Fruit fly (Drosophila melanogaster) whole organism, larva: Measurements from ENCODE around the gene CG1999.

Experiments
- noc ChIP-seq: fragments of 200-800 bp; sonication (Bioruptor generic); optimal IDR thresholded peaks from 3 replicates; lab custom pipeline; 2019; ENCODE audit warnings: missing biosample characterization, mild to moderate bottlenecking, missing genetic modification characterization, moderate library complexity

Gene CG1999

dm6 chrX:7372475-7372874 is 13.9 kb downstream of the CG1999 start:
- no peak for TF ChIP-seq noc (tag; lab: Kevin White, UChicago)

DNA sequence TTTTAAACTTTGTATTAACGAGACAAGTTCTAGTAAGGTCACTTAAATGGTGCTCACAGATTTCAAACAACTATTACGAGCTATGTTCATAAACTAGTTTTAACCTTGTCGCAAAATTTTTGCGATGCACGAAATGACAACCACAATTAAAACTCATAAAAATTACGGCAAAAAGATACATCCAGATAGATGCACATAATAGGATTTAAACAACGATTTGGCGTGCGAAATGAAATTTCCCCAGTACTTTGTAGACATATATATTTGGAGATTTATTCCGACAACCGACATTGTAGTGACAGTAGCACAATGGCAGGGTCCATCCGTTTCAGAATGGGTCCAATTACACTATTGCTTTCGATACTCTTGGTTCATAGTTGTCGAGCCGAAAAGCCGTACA is 19.2 kb downstream of the CG1999 start, which contains the start of gene CheA7a:
TSS of gene CheA7a (plus strand) at position 301 of the 400 bp plus-strand sequence.
- no peak for TF ChIP-seq noc (tag; lab: Kevin White, UChicago)

- TF ChIP-seq noc (tag; lab: Kevin White, UChicago) = no peak
Observed at dm6 chrX:7379569-7379968, 21.0 kb downstream of the CG1999 start.

DNA sequence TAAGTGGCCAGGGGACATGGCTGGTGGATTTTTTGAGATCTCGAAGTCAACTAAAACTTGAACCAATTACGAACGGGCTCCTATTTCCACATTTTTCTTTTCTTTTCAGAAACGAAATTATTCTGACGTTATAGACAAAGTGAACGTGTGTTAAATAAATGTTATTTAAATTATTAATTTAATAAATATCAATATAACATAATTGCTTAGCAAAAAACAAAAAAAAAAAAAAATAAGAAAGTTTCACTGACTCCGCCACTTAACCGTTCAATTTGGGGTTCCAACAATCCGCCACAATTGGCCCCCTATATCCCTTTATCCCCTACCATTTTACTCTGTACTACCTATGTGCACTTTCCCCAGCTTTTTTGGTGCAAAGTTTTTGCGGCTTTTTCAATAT is 24.3 kb downstream of the CG1999 start, which contains the start of gene CG42781:
TSS of gene CG42781 (minus strand) at position 101 of the 400 bp plus-strand sequence.
- no peak for TF ChIP-seq noc (tag; lab: Kevin White, UChicago)

- TF ChIP-seq noc (tag; lab: Kevin White, UChicago) = no peak
Observed at dm6 chrX:7403074-7403473, 44.5 kb downstream of the CG1999 start, which contains the start of gene CG15035. CG15035 (minus strand) TSS chrX:7403174.

- TF ChIP-seq noc (tag; lab: Kevin White, UChicago) = no peak
Observed at dm6 chrX:7405697-7406096, 47.1 kb downstream of the CG1999 start, which contains the start of gene CG1677. CG1677 (minus strand) TSS chrX:7405797.

dm6 chrX:7406908-7407307 is 48.3 kb downstream of the CG1999 start, which contains the start of gene CG32727:
CG32727 (plus strand) TSS chrX:7407208.
- TF ChIP-seq noc (tag; lab: Kevin White, UChicago) = no peak
